ENCODE assay signal across 1 fruit fly cellular context in genomic region chr3R:31592256-31592879, dm6.
TF ChIP-seq lines count a peak whose summit lies in the region.

TSS of gene CG1774 (plus strand) at chr3R:31592803.

TF ChIP-seq in whole organism, embryonic, 481 proteins besides CTCF, POLR2A, EP300 and RAD21 (continued from another document and continues in another):
- peak; percentile 68 for TF ChIP-seq CG1647 (GFP tag; optimal IDR thresholded peaks at IDR 0.05; lab: Kevin White, UChicago)
- TF ChIP-seq tll (GFP tag; optimal IDR thresholded peaks at IDR 0.05; lab: Kevin White, UChicago), result no peak
- TF ChIP-seq shn (GFP tag; optimal IDR thresholded peaks at IDR 0.05; lab: Kevin White, UChicago), result peak; percentile 22
- peak; percentile 52 for TF ChIP-seq p53 (GFP tag; optimal IDR thresholded peaks at IDR 0.05; lab: Kevin White, UChicago)
- peak; percentile 71; the same call in 1 of the 2 replicates for TF ChIP-seq CG32772 (GFP tag; IDR thresholded peaks at IDR 0.05; lab: Robert Waterston, UW)
- peak; percentile 51 for TF ChIP-seq CG12104 (GFP tag; optimal IDR thresholded peaks at IDR 0.05; lab: Kevin White, UChicago)
- TF ChIP-seq CG2678 (tag; optimal IDR thresholded peaks at IDR 0.05; lab: Kevin White, UChicago), result peak; percentile 91
- TF ChIP-seq CG6272 (GFP tag; IDR thresholded peaks at IDR 0.05; lab: Robert Waterston, UW), result peak; percentile 57
- TF ChIP-seq Med (GFP tag; lab: Kevin White, UChicago), result peak; percentile 98
- peak; percentile 26 for TF ChIP-seq Ets97D (GFP tag; optimal IDR thresholded peaks at IDR 0.05; lab: Kevin White, UChicago)
- TF ChIP-seq cg (GFP tag; optimal IDR thresholded peaks at IDR 0.05; lab: Kevin White, UChicago), result no peak
- peak; percentile 37 for TF ChIP-seq trem (tag; optimal IDR thresholded peaks at IDR 0.05; lab: Kevin White, UChicago)
- TF ChIP-seq jumu (GFP tag; optimal IDR thresholded peaks at IDR 0.05; lab: Kevin White, UChicago), result peak; percentile 80
- TF ChIP-seq CG9727 (GFP tag; optimal IDR thresholded peaks at IDR 0.05; lab: Kevin White, UChicago), result peak; percentile 81
- TF ChIP-seq ken (GFP tag; IDR thresholded peaks at IDR 0.05; lab: Robert Waterston, UW), result 0 out of 3 replicates have a peak, but pooled peaks have one; percentile 36
- TF ChIP-seq CG11560 (tag; IDR thresholded peaks at IDR 0.05; lab: Robert Waterston, UW), result peak; percentile 52; the same call in 1 of the 3 replicates
- no peak for TF ChIP-seq CG42726 (GFP tag; IDR thresholded peaks at IDR 0.05; lab: Robert Waterston, UW; ENCODE audit: partially characterized antibody)
- no peak for TF ChIP-seq gce (GFP tag; IDR thresholded peaks at IDR 0.05; lab: Robert Waterston, UW)
- peak; percentile 56; the same call in 1 of the 2 replicates for TF ChIP-seq MBD-R2 (GFP tag; IDR thresholded peaks at IDR 0.05; lab: Robert Waterston, UW)
- no peak for TF ChIP-seq CG3065 (GFP tag; optimal IDR thresholded peaks at IDR 0.05; lab: Kevin White, UChicago)
- TF ChIP-seq sens-2 (GFP tag; IDR thresholded peaks at IDR 0.05; lab: Robert Waterston, UW), result no peak; the same call in 1 of the 2 replicates
- peak; percentile 80 for TF ChIP-seq BtbVII (GFP tag; optimal IDR thresholded peaks at IDR 0.05; lab: Kevin White, UChicago)
- peak; percentile 40 for TF ChIP-seq odd (GFP tag; optimal IDR thresholded peaks at IDR 0.05; lab: Kevin White, UChicago)
- TF ChIP-seq mam (GFP tag; optimal IDR thresholded peaks at IDR 0.05; lab: Kevin White, UChicago), result peak; percentile 92
- TF ChIP-seq hkb (optimal IDR thresholded peaks at IDR 0.05; lab: Kevin White, UChicago), result no peak
- peak; percentile 82 for TF ChIP-seq hkb (GFP tag; IDR thresholded peaks at IDR 0.05; lab: Robert Waterston, UW)
- peak; percentile 43; the same call in 1 of the 3 replicates for TF ChIP-seq CG11093 (GFP tag; IDR thresholded peaks at IDR 0.05; lab: Robert Waterston, UW)
- TF ChIP-seq CG33557 (GFP tag; optimal IDR thresholded peaks at IDR 0.05; lab: Kevin White, UChicago), result no peak
- TF ChIP-seq da (GFP tag; optimal IDR thresholded peaks at IDR 0.05; lab: Kevin White, UChicago), result no peak
- peak; percentile 76 for TF ChIP-seq CG6813 (GFP tag; optimal IDR thresholded peaks at IDR 0.05; lab: Kevin White, UChicago)
- no peak for TF ChIP-seq knrl (GFP tag; IDR thresholded peaks at IDR 0.05; lab: Robert Waterston, UW; ENCODE audit: partially characterized antibody)
- TF ChIP-seq Sox102F (GFP tag; optimal IDR thresholded peaks at IDR 0.05; lab: Kevin White, UChicago), result no peak
- TF ChIP-seq cad (GFP tag; optimal IDR thresholded peaks at IDR 0.05; lab: Kevin White, UChicago), result no peak
- peak; percentile 52 for TF ChIP-seq en (GFP tag; optimal IDR thresholded peaks at IDR 0.05; lab: Kevin White, UChicago)
- peak in 1 of 2 experiments; percentile 13 for TF ChIP-seq Trl (optimal IDR thresholded peaks at IDR 0.05; lab: Kevin White, UChicago)
- peak; percentile 78 for TF ChIP-seq Trl (GFP tag; optimal IDR thresholded peaks at IDR 0.05; lab: Kevin White, UChicago)
- TF ChIP-seq CG13123 (GFP tag; optimal IDR thresholded peaks at IDR 0.05; lab: Kevin White, UChicago), result peak; percentile 11
- no peak for TF ChIP-seq sr (GFP tag; IDR thresholded peaks at IDR 0.05; lab: Robert Waterston, UW)
- TF ChIP-seq Atf-2 (GFP tag; optimal IDR thresholded peaks at IDR 0.05; lab: Kevin White, UChicago), result peak; percentile 60
- TF ChIP-seq Hr51 (GFP tag; optimal IDR thresholded peaks at IDR 0.05; lab: Kevin White, UChicago), result peak; percentile 16 to 73
- no peak for TF ChIP-seq sqz (GFP tag; optimal IDR thresholded peaks at IDR 0.05; lab: Kevin White, UChicago)
- peak; percentile 64 for TF ChIP-seq pnt (GFP tag; optimal IDR thresholded peaks at IDR 0.05; lab: Kevin White, UChicago)
- peak; percentile 94 for TF ChIP-seq lab (GFP tag; optimal IDR thresholded peaks at IDR 0.05; lab: Kevin White, UChicago)
- TF ChIP-seq CG8281 (tag; optimal IDR thresholded peaks at IDR 0.05; lab: Kevin White, UChicago), result peak; percentile 43
- peak; percentile 77; the same call in 2 of the 3 replicates for TF ChIP-seq Aef1 (GFP tag; IDR thresholded peaks at IDR 0.05; lab: Robert Waterston, UW)
- TF ChIP-seq exex (tag; optimal IDR thresholded peaks at IDR 0.05; lab: Kevin White, UChicago), result peak; percentile 86
- TF ChIP-seq ap (GFP tag; IDR thresholded peaks at IDR 0.05; lab: Robert Waterston, UW), result peak; percentile 57
- TF ChIP-seq otp (GFP tag; IDR thresholded peaks at IDR 0.05; lab: Robert Waterston, UW), result peak; percentile 66; the same call in 2 of the 3 replicates
- TF ChIP-seq Rx (GFP tag; IDR thresholded peaks at IDR 0.05; lab: Robert Waterston, UW), result no peak; the same call in 1 of the 2 replicates
- peak; percentile 53 for TF ChIP-seq zen (tag; optimal IDR thresholded peaks at IDR 0.05; lab: Kevin White, UChicago)
- no peak for TF ChIP-seq fd102C (GFP tag; optimal IDR thresholded peaks at IDR 0.05; lab: Kevin White, UChicago)
- TF ChIP-seq Fer2 (tag; optimal IDR thresholded peaks at IDR 0.05; lab: Kevin White, UChicago), result peak; percentile 50
- no peak for TF ChIP-seq unc-4 (GFP tag; IDR thresholded peaks at IDR 0.05; lab: Robert Waterston, UW; ENCODE audit: partially characterized antibody)
- peak; percentile 43 for TF ChIP-seq dmrt11E (tag; optimal IDR thresholded peaks at IDR 0.05; lab: Kevin White, UChicago)
- TF ChIP-seq CG10209 (GFP tag; optimal IDR thresholded peaks at IDR 0.05; lab: Kevin White, UChicago), result peak; percentile 77
- TF ChIP-seq Sox100B (GFP tag; optimal IDR thresholded peaks at IDR 0.05; lab: Kevin White, UChicago), result peak; percentile 28
- peak; percentile 54 for TF ChIP-seq D19A (tag; optimal IDR thresholded peaks at IDR 0.05; lab: Kevin White, UChicago)
- TF ChIP-seq CG16815 (GFP tag; optimal IDR thresholded peaks at IDR 0.05; lab: Kevin White, UChicago), result peak; percentile 60
- peak; percentile 74 for TF ChIP-seq Dek (tag; optimal IDR thresholded peaks at IDR 0.05; lab: Kevin White, UChicago)
- peak; percentile 54 for TF ChIP-seq CG4404 (GFP tag; IDR thresholded peaks at IDR 0.05; lab: Robert Waterston, UW)
- TF ChIP-seq wdn (GFP tag; IDR thresholded peaks at IDR 0.05; lab: Robert Waterston, UW), result peak; percentile 65; the same call in 1 of the 2 replicates
- TF ChIP-seq CG10565 (GFP tag; optimal IDR thresholded peaks at IDR 0.05; lab: Kevin White, UChicago), result no peak
- TF ChIP-seq Bgb (GFP tag; IDR thresholded peaks at IDR 0.05; lab: Robert Waterston, UW; ENCODE audit: partially characterized antibody), result no peak
- TF ChIP-seq CG7987 (GFP tag; optimal IDR thresholded peaks at IDR 0.05; lab: Kevin White, UChicago), result peak; percentile 73
- TF ChIP-seq CG4707 (GFP tag; optimal IDR thresholded peaks at IDR 0.05; lab: Kevin White, UChicago), result no peak
- peak; percentile 65 for TF ChIP-seq tin (GFP tag; optimal IDR thresholded peaks at IDR 0.05; lab: Kevin White, UChicago)
- no peak for TF ChIP-seq bigmax (GFP tag; optimal IDR thresholded peaks at IDR 0.05; lab: Kevin White, UChicago)
- peak; percentile 53; the same call in 3 of the 4 replicates for TF ChIP-seq Gug (GFP tag; IDR thresholded peaks at IDR 0.05; lab: Robert Waterston, UW)
- peak; percentile 50 for TF ChIP-seq Ssrp (tag; optimal IDR thresholded peaks at IDR 0.05; lab: Kevin White, UChicago)
- peak; percentile 74 for TF ChIP-seq CG17385 (GFP tag; optimal IDR thresholded peaks at IDR 0.05; lab: Kevin White, UChicago)
- peak; percentile 51; the same call in 1 of the 2 replicates for TF ChIP-seq GATAe (GFP tag; conservative IDR thresholded peaks at IDR 0.05; lab: Robert Waterston, UW)
- peak; percentile 72 for TF ChIP-seq CG13424 (tag; optimal IDR thresholded peaks at IDR 0.05; lab: Kevin White, UChicago)
- TF ChIP-seq CG17912 (GFP tag; optimal IDR thresholded peaks at IDR 0.05; lab: Kevin White, UChicago), result no peak
- no peak for TF ChIP-seq Doc3 (GFP tag; IDR thresholded peaks at IDR 0.05; lab: Robert Waterston, UW; ENCODE audit: partially characterized antibody)
- TF ChIP-seq Dip2 (GFP tag; IDR thresholded peaks at IDR 0.05; lab: Robert Waterston, UW), result no peak
- peak; percentile 71 for TF ChIP-seq stc (GFP tag; IDR thresholded peaks at IDR 0.05; lab: Robert Waterston, UW)
- TF ChIP-seq slp2 (GFP tag; optimal IDR thresholded peaks at IDR 0.05; lab: Kevin White, UChicago), result peak; percentile 63
- TF ChIP-seq Sin3A (optimal IDR thresholded peaks at IDR 0.05; lab: Kevin White, UChicago), result no peak
- no peak for TF ChIP-seq CG13287 (GFP tag; IDR thresholded peaks at IDR 0.05; lab: Robert Waterston, UW; ENCODE audit: partially characterized antibody)
- TF ChIP-seq gt (GFP tag; IDR thresholded peaks at IDR 0.05; lab: Robert Waterston, UW), result no peak
- peak; percentile 45; the same call in 2 of the 3 replicates for TF ChIP-seq CG14050 (GFP tag; IDR thresholded peaks at IDR 0.05; lab: Robert Waterston, UW)
- TF ChIP-seq CG7372 (GFP tag; IDR thresholded peaks at IDR 0.05; lab: Robert Waterston, UW), result peak; percentile 61
- no peak for TF ChIP-seq prd (optimal IDR thresholded peaks at IDR 0.05; lab: Kevin White, UChicago)
- peak; percentile 78 for TF ChIP-seq prd (GFP tag; IDR thresholded peaks at IDR 0.05; lab: Robert Waterston, UW)
- TF ChIP-seq Rfx (GFP tag; IDR thresholded peaks at IDR 0.05; lab: Robert Waterston, UW), result peak; percentile 89
- peak; percentile 83 for TF ChIP-seq dysf (GFP tag; IDR thresholded peaks at IDR 0.05; lab: Robert Waterston, UW)
- TF ChIP-seq jigr1 (GFP tag; IDR thresholded peaks at IDR 0.05; lab: Robert Waterston, UW), result 0 out of 3 replicates have a peak, but pooled peaks have one; percentile 24
- 0 out of 2 replicates have a peak, but pooled peaks have one; percentile 59 for TF ChIP-seq klu (GFP tag; IDR thresholded peaks at IDR 0.05; lab: Robert Waterston, UW)
- peak; percentile 77 for TF ChIP-seq fu2 (GFP tag; optimal IDR thresholded peaks at IDR 0.05; lab: Kevin White, UChicago)
- TF ChIP-seq rib (GFP tag; IDR thresholded peaks at IDR 0.05; lab: Robert Waterston, UW), result peak; percentile 87
- no peak for TF ChIP-seq zen2 (GFP tag; IDR thresholded peaks at IDR 0.05; lab: Robert Waterston, UW; ENCODE audit: partially characterized antibody)
- TF ChIP-seq tx (GFP tag; optimal IDR thresholded peaks at IDR 0.05; lab: Kevin White, UChicago), result peak; percentile 70
- no peak for TF ChIP-seq nerfin-1 (tag; optimal IDR thresholded peaks at IDR 0.05; lab: Kevin White, UChicago)
- TF ChIP-seq CG10366 (GFP tag; IDR thresholded peaks at IDR 0.05; lab: Robert Waterston, UW), result peak; percentile 66
- no peak for TF ChIP-seq psq (GFP tag; optimal IDR thresholded peaks at IDR 0.05; lab: Kevin White, UChicago)
- peak; percentile 66 for TF ChIP-seq fd3F (GFP tag; optimal IDR thresholded peaks at IDR 0.05; lab: Kevin White, UChicago)
- TF ChIP-seq pfk (GFP tag; optimal IDR thresholded peaks at IDR 0.05; lab: Kevin White, UChicago), result no peak
- TF ChIP-seq CG6765 (GFP tag; optimal IDR thresholded peaks at IDR 0.05; lab: Kevin White, UChicago), result peak; percentile 76
- TF ChIP-seq CG7556 (GFP tag; optimal IDR thresholded peaks at IDR 0.05; lab: Kevin White, UChicago), result peak; percentile 79
- TF ChIP-seq Elba2 (GFP tag; optimal IDR thresholded peaks at IDR 0.05; lab: Kevin White, UChicago), result no peak
- TF ChIP-seq pb (GFP tag; optimal IDR thresholded peaks at IDR 0.05; lab: Kevin White, UChicago), result peak; percentile 45
- peak; percentile 71; the same call in 1 of the 2 replicates for TF ChIP-seq CG16779 (GFP tag; IDR thresholded peaks at IDR 0.05; lab: Robert Waterston, UW)
- TF ChIP-seq Ada2b (GFP tag; IDR thresholded peaks at IDR 0.05; lab: Robert Waterston, UW), result peak; percentile 77
- no peak for TF ChIP-seq NC2α (GFP tag; optimal IDR thresholded peaks at IDR 0.05; lab: Kevin White, UChicago)
- TF ChIP-seq emc (GFP tag; optimal IDR thresholded peaks at IDR 0.05; lab: Kevin White, UChicago), result peak; percentile 66
- TF ChIP-seq CG31365 (tag; optimal IDR thresholded peaks at IDR 0.05; lab: Kevin White, UChicago), result no peak
- TF ChIP-seq CG9215 (GFP tag; IDR thresholded peaks at IDR 0.05; lab: Robert Waterston, UW), result peak; percentile 75
- TF ChIP-seq CG3407 (GFP tag; optimal IDR thresholded peaks at IDR 0.05; lab: Kevin White, UChicago), result peak; percentile 37
- TF ChIP-seq Stat92E (GFP tag; optimal IDR thresholded peaks at IDR 0.05; lab: Kevin White, UChicago), result no peak
- no peak for TF ChIP-seq sna (GFP tag; IDR thresholded peaks at IDR 0.05; lab: Robert Waterston, UW; ENCODE audit: partially characterized antibody)
- peak; percentile 39; the same call in 1 of the 2 replicates for TF ChIP-seq chm (GFP tag; IDR thresholded peaks at IDR 0.05; lab: Robert Waterston, UW)
- 0 out of 2 replicates have a peak, but pooled peaks have one; percentile 22 for TF ChIP-seq onecut (GFP tag; IDR thresholded peaks at IDR 0.05; lab: Robert Waterston, UW)
- peak; percentile 80 for TF ChIP-seq Antp (GFP tag; optimal IDR thresholded peaks at IDR 0.05; lab: Kevin White, UChicago)
- TF ChIP-seq PHDP (tag; optimal IDR thresholded peaks at IDR 0.05; lab: Kevin White, UChicago), result peak; percentile 86
- peak; percentile 83 for TF ChIP-seq her (GFP tag; optimal IDR thresholded peaks at IDR 0.05; lab: Kevin White, UChicago)
- TF ChIP-seq eyg (GFP tag; optimal IDR thresholded peaks at IDR 0.05; lab: Kevin White, UChicago), result peak; percentile 55
- peak; percentile 54 for TF ChIP-seq CrebB (tag; optimal IDR thresholded peaks at IDR 0.05; lab: Kevin White, UChicago)
- TF ChIP-seq dan (GFP tag; IDR thresholded peaks at IDR 0.05; lab: Robert Waterston, UW), result no peak
- TF ChIP-seq Hr78 (GFP tag; optimal IDR thresholded peaks at IDR 0.05; lab: Kevin White, UChicago), result no peak
- TF ChIP-seq CG17802 (tag; optimal IDR thresholded peaks at IDR 0.05; lab: Kevin White, UChicago), result peak; percentile 32
- TF ChIP-seq Six4 (GFP tag; optimal IDR thresholded peaks at IDR 0.05; lab: Kevin White, UChicago), result peak; percentile 37
- TF ChIP-seq dati (GFP tag; IDR thresholded peaks at IDR 0.05; lab: Robert Waterston, UW), result no peak
- peak; percentile 61; the same call in 1 of the 2 replicates for TF ChIP-seq CG11085 (GFP tag; IDR thresholded peaks at IDR 0.05; lab: Robert Waterston, UW)
- no peak for TF ChIP-seq eve (GFP tag; optimal IDR thresholded peaks at IDR 0.05; lab: Kevin White, UChicago)
- no peak for TF ChIP-seq CG1832 (GFP tag; optimal IDR thresholded peaks at IDR 0.05; lab: Kevin White, UChicago)
- TF ChIP-seq CG6689 (GFP tag; IDR thresholded peaks at IDR 0.05; lab: Robert Waterston, UW), result peak; percentile 31; the same call in 1 of the 2 replicates
- TF ChIP-seq CG12219 (GFP tag; optimal IDR thresholded peaks at IDR 0.05; lab: Kevin White, UChicago), result peak; percentile 66
- no peak for TF ChIP-seq CG4360 (GFP tag; IDR thresholded peaks at IDR 0.05; lab: Robert Waterston, UW)
- peak; percentile 92 for TF ChIP-seq gro (GFP tag; optimal IDR thresholded peaks at IDR 0.05; lab: Kevin White, UChicago)
- no peak for TF ChIP-seq hbn (GFP tag; IDR thresholded peaks at IDR 0.05; lab: Robert Waterston, UW; ENCODE audit: partially characterized antibody)
